Fruit fly (Drosophila melanogaster) Kc167 (cell line): ENCODE results near the gene Pfdn6.

ENCODE experiments used
- Sin3A ChIP-seq: fragments of >200 bp; optimal IDR thresholded peaks from 2 replicates; lab custom pipeline; 2018; ENCODE audit warnings: missing external identifiers
- psq ChIP-seq: fragments of >200 bp; optimal IDR thresholded peaks from 2 replicates; lab custom pipeline; 2017; ENCODE audit warnings: missing external identifiers

- no peak for TF ChIP-seq psq
- no peak for TF ChIP-seq Sin3A (lab: Kevin White, UChicago)
These were observed 7.9 kb downstream of the Pfdn6 start, which contains the start of gene CG46462 for dm6 chr3L:19931391-19931790.
